Worm (Caenorhabditis elegans): Measurements from ENCODE around the gene nhr-274.

- TF ChIP-seq sma-3 (GFP tag; optimal IDR thresholded peaks at IDR 0.05) (no peak), skn-1 (tag; optimal IDR thresholded peaks at IDR 0.05) (no peak), elt-1 (tag; optimal IDR thresholded peaks at IDR 0.05) (no peak), ztf-1 (GFP tag; conservative IDR thresholded peaks at IDR 0.05) (no peak), ceh-16 (tag; optimal IDR thresholded peaks at IDR 0.05) (no peak), ZK546.5 (tag; optimal IDR thresholded peaks at IDR 0.05) (no peak), lin-13 (GFP tag; optimal IDR thresholded peaks at IDR 0.05) (no peak), sem-4 (tag; optimal IDR thresholded peaks at IDR 0.05) (no peak), mdl-1 (tag; optimal IDR thresholded peaks at IDR 0.05) (no peak)
Observed at ce11 chrIV:1649349-1649748, 4.3 kb upstream of the nhr-274 start.

Measured in whole organism, L2 larva.